2 fruit fly cellular contexts compared by ENCODE assay signal in genomic region chrX:16527203-16527602, dm6.
TF ChIP-seq lines count a peak whose summit lies in the region.

No protein-coding gene starts in this region.

- no peak for TF ChIP-seq CTCF in whole organism, embryonic (GFP tag; optimal IDR thresholded peaks at IDR 0.05; lab: Kevin White, UChicago)

TF ChIP-seq in whole organism, embryonic, 481 proteins besides CTCF, POLR2A, EP300 and RAD21:
- peak; percentile 83 for TF ChIP-seq CG4360 (GFP tag; IDR thresholded peaks at IDR 0.05; lab: Robert Waterston, UW)
- no peak for TF ChIP-seq gsb (GFP tag; IDR thresholded peaks at IDR 0.05; lab: Robert Waterston, UW)
- no peak for TF ChIP-seq CG10543 (GFP tag; optimal IDR thresholded peaks at IDR 0.05; lab: Kevin White, UChicago)
TF ChIP-seq in whole organism, embryonic: peak in this region for 1.

TF ChIP-seq in whole organism, wandering third instar larva, 38 proteins besides CTCF, POLR2A, EP300 and RAD21:
- TF ChIP-seq Dfd (GFP tag; optimal IDR thresholded peaks at IDR 0.05; lab: Kevin White, UChicago) (peak; percentile 59), brk (GFP tag; optimal IDR thresholded peaks at IDR 0.05; lab: Kevin White, UChicago) (no peak)

Comparison
In these comparisons a context has a peak if more than half of its experiments do, and no peak if none do; other contexts are left out.
1. Of the 10 proteins assayed by ChIP-seq in both whole organism, embryonic and whole organism, wandering third instar larva: peak only in whole organism, embryonic: none; only in whole organism, wandering third instar larva: Dfd; in both: none; in neither: 9.